Worm (Caenorhabditis elegans) whole organism, L4/young adult: ENCODE data around the gene serp-1.2.

Source experiments
- W03F9.2 ChIP-seq: fragments of 150-350 bp; optimal IDR thresholded peaks from 2 replicates; lab custom pipeline; 2014; ENCODE audit warnings: missing biosample characterization, missing genetic modification characterization
- dao-5 ChIP-seq: sonication (generic microtip); optimal IDR thresholded peaks from 2 replicates; lab custom pipeline; 2016; ENCODE audit warnings: missing genotype, missing genetic modification characterization, moderate library complexity, missing compliant biosample characterization
- him-1 ChIP-seq: sonication (generic microtip); optimal IDR thresholded peaks from 2 replicates; lab custom pipeline; 2016; ENCODE audit warnings: missing genotype, missing genetic modification reagents, missing genetic modification characterization, missing compliant biosample characterization

serp-1.2 gene

ce11 chrIV:8236502-8236901 is 11.0 kb downstream of the serp-1.2 start, which contains the start of gene nhr-66:
Gene nhr-66 (minus strand): TSS chrIV:8236602.
- no peak for TF ChIP-seq dao-5 (tag; lab: Kevin White, UChicago)
- TF ChIP-seq W03F9.2 (tag; lab: Kevin White, UChicago): no peak
- no peak for TF ChIP-seq him-1 (tag; lab: Kevin White, UChicago)

DNA sequence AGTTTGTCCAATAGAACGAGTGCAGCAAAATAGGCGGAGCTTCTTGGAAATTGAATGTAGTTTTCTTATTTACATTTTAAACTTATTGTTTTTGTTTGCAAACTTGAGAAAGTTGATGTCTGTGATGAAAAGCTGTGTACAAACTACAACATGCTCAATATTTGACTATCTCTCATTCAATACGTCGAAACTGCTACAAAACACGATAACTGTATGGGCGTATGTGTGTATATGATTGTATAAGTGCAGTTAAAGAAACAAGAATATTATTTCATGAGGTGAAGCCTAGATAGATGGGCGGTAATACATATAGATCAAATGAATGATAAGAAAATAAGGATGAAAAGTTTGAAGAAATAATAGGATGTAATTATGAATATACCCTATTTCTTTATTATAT is 14.1 kb downstream of the serp-1.2 start:
- TF ChIP-seq dao-5 (tag; lab: Kevin White, UChicago) (no peak), W03F9.2 (tag; lab: Kevin White, UChicago) (no peak), him-1 (tag; lab: Kevin White, UChicago) (no peak)

DNA sequence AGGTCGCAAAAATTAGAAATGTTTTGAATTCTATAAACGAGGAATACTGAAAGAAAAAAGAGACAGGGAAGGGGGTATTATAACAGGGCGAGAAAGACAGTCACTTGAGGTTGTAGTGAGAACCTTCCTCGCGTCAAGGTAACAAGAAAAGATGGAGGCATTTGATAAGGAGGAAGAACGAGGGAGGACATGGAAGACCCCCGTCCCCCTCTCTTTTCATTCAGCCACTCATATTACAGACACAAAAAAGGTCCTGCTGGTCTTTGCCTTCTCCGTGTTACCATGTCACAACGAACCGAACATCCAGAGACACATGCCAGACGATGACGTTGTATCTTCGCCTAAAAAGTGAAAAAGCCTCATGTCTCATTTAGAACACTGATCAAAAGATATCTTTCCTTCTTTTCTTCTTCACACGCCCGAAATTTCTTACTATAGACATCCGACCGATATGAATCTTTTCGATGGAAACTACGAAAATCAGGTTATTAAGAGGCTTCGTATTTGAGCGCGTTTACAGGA is 15.9 kb downstream of the serp-1.2 start:
- TF ChIP-seq W03F9.2 (tag; lab: Kevin White, UChicago): no peak
- TF ChIP-seq him-1 (tag; lab: Kevin White, UChicago): no peak
- no peak for TF ChIP-seq dao-5 (tag; lab: Kevin White, UChicago)

ce11 chrIV:8243170-8243569 is 17.7 kb downstream of the serp-1.2 start:
- no peak for TF ChIP-seq W03F9.2 (tag; lab: Kevin White, UChicago)
- no peak for TF ChIP-seq dao-5 (tag; lab: Kevin White, UChicago)
- no peak for TF ChIP-seq him-1 (tag; lab: Kevin White, UChicago)

- no peak for TF ChIP-seq W03F9.2 (tag; lab: Kevin White, UChicago)
- no peak for TF ChIP-seq him-1 (tag; lab: Kevin White, UChicago)
- no peak for TF ChIP-seq dao-5 (tag; lab: Kevin White, UChicago)
These were observed 18.1 kb downstream of the serp-1.2 start, which contains the start of gene T09A12.8 for ce11 chrIV:8243599-8243998. Gene T09A12.8 (minus strand): TSS chrIV:8243699.

- TF ChIP-seq W03F9.2 (tag; lab: Kevin White, UChicago) (no peak), dao-5 (tag; lab: Kevin White, UChicago) (no peak), him-1 (tag; lab: Kevin White, UChicago) (no peak)
These were observed 18.6 kb downstream of the serp-1.2 start, which contains the start of gene T09A12.1 for ce11 chrIV:8244112-8244511. Gene T09A12.1 (plus strand): TSS chrIV:8244412.

DNA sequence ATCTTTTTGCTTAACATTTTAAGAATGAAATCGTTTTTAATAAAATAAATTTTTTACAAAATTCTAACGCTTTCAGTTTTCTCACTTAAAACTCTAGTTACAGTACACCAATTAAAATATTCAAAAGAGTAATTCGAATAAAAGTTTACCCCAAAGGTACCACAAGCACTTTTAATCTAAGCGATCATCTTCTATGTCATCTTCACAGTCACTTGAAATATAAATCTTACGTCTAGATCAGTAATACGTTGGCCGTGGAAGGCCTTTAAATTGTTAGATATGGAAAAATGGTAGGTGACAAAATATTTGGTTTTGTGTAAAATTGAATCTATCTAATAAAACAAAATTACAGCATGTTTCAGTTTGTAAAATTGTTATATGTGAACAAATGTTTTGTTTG is 21.9 kb downstream of the serp-1.2 start:
- TF ChIP-seq him-1 (tag; lab: Kevin White, UChicago): no peak
- TF ChIP-seq W03F9.2 (tag; lab: Kevin White, UChicago): no peak
- no peak for TF ChIP-seq dao-5 (tag; lab: Kevin White, UChicago)

DNA sequence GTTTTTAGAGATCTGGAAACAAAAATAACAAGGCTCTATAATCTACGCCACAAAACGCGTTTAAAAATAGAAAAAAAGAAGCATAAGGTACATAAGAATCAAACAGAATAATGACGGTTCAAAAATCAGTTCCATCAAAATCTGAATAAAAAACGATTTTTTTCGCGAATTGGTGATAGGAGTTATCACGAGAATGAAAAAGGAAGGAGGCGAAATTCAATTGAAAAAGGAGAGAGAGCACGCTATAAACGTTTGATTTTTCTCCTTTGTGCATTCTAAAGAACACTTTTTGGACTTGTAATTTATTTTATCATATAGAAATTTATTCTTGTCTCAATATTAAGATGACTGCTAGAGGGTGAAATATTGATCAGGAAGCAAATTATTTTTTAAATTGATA is 25.9 kb downstream of the serp-1.2 start:
- TF ChIP-seq W03F9.2 (tag; lab: Kevin White, UChicago) (no peak), him-1 (tag; lab: Kevin White, UChicago) (no peak), dao-5 (tag; lab: Kevin White, UChicago) (no peak)

DNA sequence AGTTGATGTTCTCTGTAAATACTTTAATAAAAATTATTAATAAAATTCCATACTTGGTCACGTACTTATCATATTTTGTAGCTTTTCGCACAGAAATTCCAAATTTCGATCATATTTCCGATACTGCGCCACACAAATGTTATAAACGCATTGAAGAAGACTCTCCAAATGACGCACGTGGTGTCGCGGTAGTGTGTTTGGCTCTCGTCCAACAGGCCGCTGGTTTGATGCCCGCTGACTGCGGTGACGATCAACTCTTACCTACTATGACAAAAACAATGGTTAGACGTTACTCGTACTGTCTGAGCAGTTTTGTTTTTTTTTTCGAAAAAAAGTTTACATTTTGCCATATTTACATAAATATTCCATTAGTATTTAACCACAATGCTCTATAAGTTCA is 27.4 kb downstream of the serp-1.2 start:
- TF ChIP-seq dao-5 (tag; lab: Kevin White, UChicago): peak; percentile 91
- TF ChIP-seq him-1 (tag; lab: Kevin White, UChicago): peak; percentile 60
- peak; percentile 69 for TF ChIP-seq W03F9.2 (tag; lab: Kevin White, UChicago)

DNA sequence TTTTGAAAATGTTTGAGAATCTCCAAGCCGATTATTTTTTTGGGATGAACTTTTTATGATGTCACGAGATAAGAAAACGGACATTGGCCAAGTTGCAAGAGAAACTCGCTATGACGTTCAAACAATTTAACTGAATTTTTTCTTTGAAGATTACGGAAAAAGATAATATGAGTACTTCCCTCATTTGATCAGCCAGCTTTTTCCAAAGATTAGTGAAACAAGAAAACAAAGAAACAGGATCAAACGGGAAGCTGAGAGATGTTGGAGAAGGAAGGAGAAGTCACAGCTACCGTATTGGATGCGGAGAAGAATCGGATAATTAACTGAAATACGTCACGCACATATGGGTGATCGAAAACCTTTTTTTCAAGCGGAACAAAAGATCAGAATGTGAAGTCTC is 28.7 kb downstream of the serp-1.2 start:
- TF ChIP-seq dao-5 (tag; lab: Kevin White, UChicago) (no peak), him-1 (tag; lab: Kevin White, UChicago) (no peak), W03F9.2 (tag; lab: Kevin White, UChicago) (no peak)

- no peak for TF ChIP-seq dao-5 (tag; lab: Kevin White, UChicago)
- no peak for TF ChIP-seq W03F9.2 (tag; lab: Kevin White, UChicago)
- TF ChIP-seq him-1 (tag; lab: Kevin White, UChicago): no peak
These were observed 29.7 kb downstream of the serp-1.2 start for ce11 chrIV:8255221-8255620.

DNA sequence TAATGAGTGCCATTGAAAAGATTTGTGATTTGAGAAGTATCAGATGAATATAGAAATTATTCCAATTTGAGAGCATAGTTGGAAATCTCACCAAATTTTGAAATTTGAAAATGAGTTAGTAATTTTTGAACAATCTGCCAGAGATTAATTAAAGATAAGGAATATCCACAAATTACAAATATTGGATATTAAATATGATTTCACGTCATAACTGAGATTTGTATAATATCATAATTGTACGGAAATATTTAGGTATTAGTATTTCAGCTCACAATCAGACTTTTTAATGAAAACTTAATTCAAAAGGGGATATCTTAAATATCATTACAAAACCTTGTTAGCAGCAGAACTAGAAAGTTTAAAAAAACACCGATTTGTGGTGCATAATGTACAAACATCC is 34.4 kb downstream of the serp-1.2 start, which contains the start of gene K07H8.7:
Gene K07H8.7 (minus strand): TSS at position 101 of the 400 bp plus-strand sequence.
- TF ChIP-seq him-1 (tag; lab: Kevin White, UChicago): no peak
- no peak for TF ChIP-seq dao-5 (tag; lab: Kevin White, UChicago)
- no peak for TF ChIP-seq W03F9.2 (tag; lab: Kevin White, UChicago)

DNA sequence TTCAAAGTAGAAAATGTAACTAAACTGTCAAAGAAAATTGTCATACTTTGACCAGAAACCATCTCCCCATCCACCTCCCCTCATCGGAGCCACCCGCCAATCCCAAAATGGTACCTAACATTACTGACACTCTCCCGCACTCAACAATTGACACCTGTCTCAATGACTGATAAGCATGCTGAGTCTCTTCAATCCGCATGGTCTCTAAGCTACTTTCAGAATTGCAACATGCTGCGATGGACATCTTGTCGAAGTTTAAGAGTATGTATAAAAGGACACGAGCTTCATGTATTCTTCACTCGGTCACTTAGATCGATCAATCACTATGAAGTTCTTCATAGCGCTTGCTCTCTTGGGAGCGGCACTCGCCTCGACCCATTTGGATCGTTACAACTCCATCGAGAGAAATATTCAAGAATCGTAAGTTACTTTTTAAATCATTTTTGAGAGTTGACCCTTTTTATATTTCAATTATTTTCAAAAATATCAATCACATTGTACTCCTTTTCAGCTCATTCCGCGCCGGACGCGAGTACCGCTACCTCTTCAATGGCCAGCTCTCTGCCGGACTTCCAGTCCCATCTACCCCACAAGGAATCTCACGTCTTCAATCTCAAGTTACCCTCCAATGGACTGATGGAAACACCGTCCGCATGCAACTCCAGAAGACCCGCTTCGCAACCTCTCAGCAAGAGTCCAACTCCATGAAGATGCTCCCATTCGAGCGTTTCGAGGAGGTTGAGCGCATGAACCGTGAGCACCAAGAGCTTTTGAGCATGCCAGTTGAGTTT is 35.6 kb downstream of the serp-1.2 start, which contains the start of gene vit-6:
Gene vit-6 (plus strand): TSS at position 310 of the 791 bp plus-strand sequence.
- TF ChIP-seq dao-5 (tag; lab: Kevin White, UChicago) (peak; percentile 50), him-1 (tag; lab: Kevin White, UChicago) (no peak), W03F9.2 (tag; lab: Kevin White, UChicago) (no peak)
